Worm (Caenorhabditis elegans) whole organism, midembryonic: ENCODE data around the gene mltn-10.

ENCODE experiments used
- T22C8.4 ChIP-seq: fragments of 200-800 bp; sonication (Bioruptor generic); IDR thresholded peaks from 2 replicates; pipeline ENCODE4 v1.3.6; 2022; ENCODE audit warnings: missing genetic modification characterization, missing compliant biosample characterization
- cog-1 ChIP-seq: sonication (generic microtip); optimal IDR thresholded peaks from 2 replicates; lab custom pipeline; 2016; ENCODE audit warnings: missing genetic modification characterization, missing compliant biosample characterization
- med-1 ChIP-seq: sonication (generic microtip); optimal IDR thresholded peaks from 2 replicates; lab custom pipeline; 2017; ENCODE audit warnings: missing genetic modification characterization, mild to moderate bottlenecking, missing compliant biosample characterization, antibody characterized with exemption, missing genetic modification reagents; ENCODE audit not compliant: insufficient read depth
- ref-1 ChIP-seq: fragments of 200-800 bp; sonication (Bioruptor generic); conservative IDR thresholded peaks from 2 replicates; pipeline ENCODE4 v1.3.6; 2022; ENCODE audit warnings: missing genetic modification reagents, missing genetic modification characterization, missing compliant biosample characterization
- ztf-29 ChIP-seq: fragments of 200-800 bp; sonication (Bioruptor generic); IDR thresholded peaks from 2 replicates; pipeline ENCODE4 v1.3.6; 2022; ENCODE audit warnings: missing genetic modification reagents, missing genetic modification characterization, missing compliant biosample characterization

DNA sequence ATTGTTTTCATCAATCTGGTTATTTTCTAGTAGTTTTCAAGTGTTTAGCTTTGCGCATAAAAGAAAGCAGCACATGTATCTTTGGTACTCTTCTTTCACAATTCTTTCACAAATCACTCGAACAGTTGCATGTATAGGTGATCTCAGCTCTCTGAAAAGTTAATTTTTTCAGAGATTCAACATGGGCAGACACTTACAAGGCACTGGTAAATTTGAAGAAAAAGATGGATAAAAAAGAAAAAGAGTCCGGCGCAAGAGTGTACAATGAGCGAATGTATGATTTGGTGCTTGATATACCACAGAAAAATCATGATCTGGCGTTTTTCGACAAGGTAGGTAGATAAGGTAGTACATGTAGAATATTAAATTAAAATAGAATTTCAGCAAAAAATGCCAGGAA is 4.7 kb upstream of the mltn-10 start:
- TF ChIP-seq ztf-29 (GFP tag; lab: Robert Waterston, UW) (no peak), cog-1 (no peak), med-1 (GFP tag; lab: Kevin White, UChicago) (no peak), T22C8.4 (GFP tag; lab: Robert Waterston, UW) (no peak), ref-1 (GFP tag; lab: Robert Waterston, UW) (no peak)
